Fruit fly (Drosophila melanogaster) whole organism, embryonic: Measurements from ENCODE around the gene Taf8.

Experiments
- Aef1 ChIP-seq: fragments of 200-800 bp; sonication (Bioruptor generic); IDR thresholded peaks from 3 replicates; pipeline ENCODE4 v1.3.6; 2022; ENCODE audit warnings: missing biosample characterization, missing genetic modification characterization
- CG1024 ChIP-seq: fragments of 200-800 bp; sonication (Bioruptor generic); IDR thresholded peaks from 2 replicates; pipeline ENCODE4 v1.3.6; 2022; ENCODE audit warnings: missing biosample characterization, missing genetic modification characterization
- CG12236 ChIP-seq: fragments of 200-800 bp; sonication (Bioruptor generic); optimal IDR thresholded peaks from 2 replicates; lab custom pipeline; 2016; ENCODE audit warnings: missing biosample characterization, missing genetic modification characterization
- CG12299 ChIP-seq: fragments of 200-800 bp; sonication (Bioruptor generic); optimal IDR thresholded peaks from 2 replicates; lab custom pipeline; 2018; ENCODE audit warnings: missing biosample characterization, mild to moderate bottlenecking, missing genetic modification characterization
- CG14860 ChIP-seq: fragments of 200-800 bp; sonication (Bioruptor generic); IDR thresholded peaks from 3 replicates; pipeline ENCODE4 v1.3.6; 2022; ENCODE audit warnings: missing biosample characterization, missing genetic modification characterization; ENCODE audit not compliant: partially characterized antibody
- CG15011 ChIP-seq: fragments of 200-800 bp; sonication (Bioruptor generic); optimal IDR thresholded peaks from 3 replicates; lab custom pipeline; 2018; ENCODE audit warnings: missing biosample characterization, mild to moderate bottlenecking, missing genetic modification characterization
- CG15696 ChIP-seq: fragments of 200-800 bp; sonication (Bioruptor generic); optimal IDR thresholded peaks from 2 replicates; lab custom pipeline; 2019; ENCODE audit warnings: missing biosample characterization, mild to moderate bottlenecking, missing genetic modification characterization, moderate library complexity
- CG1602 ChIP-seq: fragments of 200-800 bp; sonication (Bioruptor generic); optimal IDR thresholded peaks from 3 replicates; lab custom pipeline; 2016; ENCODE audit warnings: missing biosample characterization, missing genetic modification characterization
- CG18599 ChIP-seq: fragments of 200-800 bp; sonication (Bioruptor generic); optimal IDR thresholded peaks from 3 replicates; lab custom pipeline; 2017; ENCODE audit warnings: missing biosample characterization, missing genetic modification characterization, mild to moderate bottlenecking, moderate library complexity, missing genetic modification reagents
- CG18619 ChIP-seq: fragments of 200-800 bp; sonication (Bioruptor generic); optimal IDR thresholded peaks from 3 replicates; lab custom pipeline; 2017; ENCODE audit warnings: missing biosample characterization, mild to moderate bottlenecking, missing genetic modification characterization
- CG2202 ChIP-seq: fragments of 200-800 bp; sonication (Bioruptor generic); optimal IDR thresholded peaks from 2 replicates; lab custom pipeline; 2018; ENCODE audit warnings: missing biosample characterization, mild to moderate bottlenecking, missing genetic modification characterization
- CG31441 ChIP-seq: fragments of 200-800 bp; sonication (Bioruptor generic); IDR thresholded peaks from 2 replicates; pipeline ENCODE4 v1.3.6; 2022; ENCODE audit warnings: missing biosample characterization, missing genetic modification characterization
- CG3163 ChIP-seq: fragments of 200-800 bp; sonication (Bioruptor generic); optimal IDR thresholded peaks from 3 replicates; lab custom pipeline; 2016; ENCODE audit warnings: missing biosample characterization, missing genetic modification characterization
- CG3726 ChIP-seq: fragments of 200-800 bp; sonication (Bioruptor generic); IDR thresholded peaks from 3 replicates; pipeline ENCODE4, ENCODE4 v1.3.6; 2022; ENCODE audit warnings: missing biosample characterization, missing genetic modification characterization
- CG4820 ChIP-seq: fragments of 200-800 bp; sonication (Bioruptor generic); optimal IDR thresholded peaks from 3 replicates; lab custom pipeline; 2016; ENCODE audit warnings: missing biosample characterization, missing genetic modification characterization
- CG6272 ChIP-seq: fragments of 200-800 bp; sonication (Bioruptor generic); IDR thresholded peaks from 2 replicates; pipeline ENCODE4 v1.3.6; 2022; ENCODE audit warnings: missing biosample characterization, missing genetic modification characterization
- CG6854 ChIP-seq: fragments of 200-800 bp; sonication (Bioruptor generic); optimal IDR thresholded peaks from 3 replicates; lab custom pipeline; 2017; ENCODE audit warnings: missing biosample characterization, mild to moderate bottlenecking, missing genetic modification characterization
- CG7963 ChIP-seq: fragments of 200-800 bp; sonication (Bioruptor generic); IDR thresholded peaks from 3 replicates; pipeline ENCODE4 v1.3.6; 2022; ENCODE audit warnings: missing biosample characterization, missing genetic modification characterization; ENCODE audit not compliant: partially characterized antibody
- D ChIP-seq, 2 experiments: fragments of 200-800 bp in 1 of 2; fragments of >200 bp in 1 of 2; sonication (Bioruptor generic) in 1 of 2; optimal IDR thresholded peaks; 2 replicates in 1 of 2; 3 replicates in 1 of 2; lab custom pipeline; 2017; ENCODE audit warnings: mild to moderate bottlenecking in 1 of 2, missing biosample characterization in 1 of 2, missing genetic modification characterization in 1 of 2, missing genetic modification reagents in 1 of 2
- Dbx ChIP-seq: fragments of 200-800 bp; sonication (Bioruptor generic); IDR thresholded peaks from 3 replicates; pipeline ENCODE4 v1.3.6; 2022; ENCODE audit warnings: missing biosample characterization, missing genetic modification characterization
- E2f1 ChIP-seq: fragments of 200-800 bp; sonication (Bioruptor generic); IDR thresholded peaks from 2 replicates; pipeline ENCODE4 v1.3.6; 2022; ENCODE audit warnings: missing biosample characterization, missing genetic modification characterization
- ERR ChIP-seq: fragments of 200-800 bp; sonication (Bioruptor generic); optimal IDR thresholded peaks from 2 replicates; lab custom pipeline; 2016; ENCODE audit warnings: missing biosample characterization, missing genetic modification characterization
- H2.0 ChIP-seq: fragments of 200-800 bp; sonication (Bioruptor generic); IDR thresholded peaks from 2 replicates; pipeline ENCODE4 v1.3.6; 2022; ENCODE audit warnings: missing biosample characterization, missing genetic modification characterization
- Kr ChIP-seq: fragments of 200-800 bp; sonication (Bioruptor generic); optimal IDR thresholded peaks from 2 replicates; lab custom pipeline; 2017; ENCODE audit warnings: missing biosample characterization, mild to moderate bottlenecking, missing genetic modification characterization
- MESR4 ChIP-seq: fragments of 200-800 bp; sonication (Bioruptor generic); optimal IDR thresholded peaks from 2 replicates; lab custom pipeline; 2018; ENCODE audit warnings: missing biosample characterization, mild to moderate bottlenecking, missing genetic modification characterization, moderate library complexity
- Oaz ChIP-seq: fragments of 200-800 bp; sonication (Bioruptor generic); IDR thresholded peaks from 2 replicates; pipeline ENCODE4 v1.3.6; 2022; ENCODE audit warnings: missing biosample characterization, missing genetic modification characterization
- Ssrp ChIP-seq: fragments of 200-800 bp; sonication (Bioruptor generic); optimal IDR thresholded peaks from 2 replicates; lab custom pipeline; 2018; ENCODE audit warnings: missing biosample characterization, mild to moderate bottlenecking, missing genetic modification characterization, moderate library complexity
- ase ChIP-seq: fragments of 200-800 bp; sonication (Bioruptor generic); IDR thresholded peaks from 3 replicates; pipeline ENCODE4 v1.3.6; 2022; ENCODE audit warnings: missing biosample characterization, missing genetic modification characterization
- bcd ChIP-seq: fragments of 200-800 bp; sonication (Bioruptor generic); optimal IDR thresholded peaks from 2 replicates; lab custom pipeline; 2017; ENCODE audit warnings: missing biosample characterization, mild to moderate bottlenecking, missing genetic modification characterization
- chif ChIP-seq, 2 experiments: fragments of 200-800 bp; sonication (Bioruptor generic); optimal IDR thresholded peaks; 3 replicates each; lab custom pipeline; 2016; ENCODE audit warnings: missing biosample characterization in 2 of 2, missing genetic modification characterization in 2 of 2
- crol ChIP-seq: fragments of 200-800 bp; sonication (Bioruptor generic); IDR thresholded peaks from 2 replicates; pipeline ENCODE4 v1.3.6; 2022; ENCODE audit warnings: missing biosample characterization, missing genetic modification characterization
- da ChIP-seq: fragments of 200-800 bp; sonication (Bioruptor generic); optimal IDR thresholded peaks from 2 replicates; lab custom pipeline; 2016; ENCODE audit warnings: missing biosample characterization, missing genetic modification characterization
- disco-r ChIP-seq: fragments of 200-800 bp; sonication (Bioruptor generic); optimal IDR thresholded peaks from 2 replicates; lab custom pipeline; 2016; ENCODE audit warnings: missing biosample characterization, missing genetic modification characterization
- dpn ChIP-seq, 2 experiments: fragments of 200-800 bp; sonication (Bioruptor generic); optimal IDR thresholded peaks; 3 replicates each; lab custom pipeline; 2016; ENCODE audit warnings: missing biosample characterization in 2 of 2, missing genetic modification characterization in 2 of 2
- emc ChIP-seq: fragments of 200-800 bp; sonication (Bioruptor generic); optimal IDR thresholded peaks from 2 replicates; lab custom pipeline; 2016; ENCODE audit warnings: missing biosample characterization, missing genetic modification characterization
- gcm ChIP-seq: fragments of 200-800 bp; sonication (Bioruptor generic); optimal IDR thresholded peaks from 2 replicates; lab custom pipeline; 2019; ENCODE audit warnings: missing biosample characterization, mild to moderate bottlenecking, missing genetic modification characterization, moderate library complexity
- hkb ChIP-seq, 2 experiments: fragments of 200-800 bp in 1 of 2; fragments of >200 bp in 1 of 2; sonication (Bioruptor generic) in 1 of 2; IDR thresholded peaks in 1 of 2; optimal IDR thresholded peaks in 1 of 2; 2 replicates each; pipeline versions ENCODE4 v1.3.6 to Lab custom; 2017 to 2022; ENCODE audit warnings: missing biosample characterization in 1 of 2, missing genetic modification characterization in 1 of 2
- ind ChIP-seq: fragments of 200-800 bp; sonication (Bioruptor generic); optimal IDR thresholded peaks from 3 replicates; lab custom pipeline; 2016; ENCODE audit warnings: missing biosample characterization, missing genetic modification characterization
- klu ChIP-seq: fragments of 200-800 bp; sonication (Bioruptor generic); IDR thresholded peaks from 2 replicates; pipeline ENCODE4 v1.3.6; 2022; ENCODE audit warnings: missing biosample characterization, missing genetic modification characterization
- nerfin-2 ChIP-seq: fragments of 200-800 bp; sonication (Bioruptor generic); IDR thresholded peaks from 2 replicates; pipeline ENCODE4 v1.3.6; 2022; ENCODE audit warnings: missing biosample characterization, missing genetic modification characterization; ENCODE audit not compliant: partially characterized antibody
- pzg ChIP-seq: fragments of 200-800 bp; sonication (Bioruptor generic); optimal IDR thresholded peaks from 3 replicates; lab custom pipeline; 2018; ENCODE audit warnings: missing biosample characterization, mild to moderate bottlenecking, missing genetic modification characterization, moderate library complexity
- sc ChIP-seq, 3 experiments: fragments of >200 bp in 2 of 3; fragments of 200-800 bp in 1 of 3; sonication (Bioruptor generic) in 1 of 3; optimal IDR thresholded peaks; 2 replicates in 2 of 3; 3 replicates in 1 of 3; lab custom pipeline; 2017; ENCODE audit warnings: mild to moderate bottlenecking in 1 of 3, missing biosample characterization in 1 of 3, missing genetic modification characterization in 1 of 3, missing genetic modification reagents in 1 of 3
- sens ChIP-seq: fragments of 200-800 bp; sonication (Bioruptor generic); peaks from one replicate; lab custom pipeline; 2016; ENCODE audit warnings: missing biosample characterization, missing genetic modification characterization
- sima ChIP-seq: fragments of 200-800 bp; sonication (Bioruptor generic); optimal IDR thresholded peaks from 2 replicates; lab custom pipeline; 2016; ENCODE audit warnings: missing biosample characterization, missing genetic modification characterization
- so ChIP-seq: fragments of 200-800 bp; sonication (Bioruptor generic); IDR thresholded peaks from 3 replicates; pipeline ENCODE4 v1.3.6; 2022; ENCODE audit warnings: missing biosample characterization, missing genetic modification characterization
- tll ChIP-seq, 2 experiments: fragments of 200-800 bp in 1 of 2; fragments of >200 bp in 1 of 2; sonication (Bioruptor generic) in 1 of 2; optimal IDR thresholded peaks; 2 replicates each; lab custom pipeline; 2017 to 2019; ENCODE audit warnings: missing biosample characterization in 2 of 2, missing genetic modification characterization in 2 of 2, mild to moderate bottlenecking in 1 of 2, moderate library complexity in 1 of 2
- tx ChIP-seq: fragments of 200-800 bp; sonication (Bioruptor generic); optimal IDR thresholded peaks from 2 replicates; lab custom pipeline; 2016; ENCODE audit warnings: missing biosample characterization, missing genetic modification characterization
- vfl ChIP-seq: fragments of 200-800 bp; sonication (Bioruptor generic); optimal IDR thresholded peaks from 2 replicates; lab custom pipeline; 2016; ENCODE audit warnings: missing biosample characterization, missing genetic modification characterization
- yki ChIP-seq: fragments of >200 bp; optimal IDR thresholded peaks from 3 replicates; lab custom pipeline; 2018

The Taf8 gene

dm6 chrX:18094747-18095352, 6.9 kb upstream of the Taf8 start (continued):
- TF ChIP-seq nerfin-2 (GFP tag; lab: Robert Waterston, UW) (no peak), E2f1 (GFP tag; lab: Robert Waterston, UW) (peak; percentile 8; the same call in 1 of the 2 replicates), CG6272 (GFP tag; lab: Robert Waterston, UW) (no peak), ERR (GFP tag; lab: Kevin White, UChicago) (no peak), sima (GFP tag; lab: Kevin White, UChicago) (no peak), ind (GFP tag; lab: Kevin White, UChicago) (peak; percentile 39), yki (lab: Kevin White, UChicago) (no peak), CG14860 (GFP tag; lab: Robert Waterston, UW) (no peak), ase (GFP tag; lab: Robert Waterston, UW) (no peak), CG12299 (tag; lab: Kevin White, UChicago) (no peak), Aef1 (GFP tag; lab: Robert Waterston, UW) (peak; percentile 47; the same call in 2 of the 3 replicates), CG3726 (GFP tag; lab: Robert Waterston, UW) (no peak), vfl (GFP tag; lab: Kevin White, UChicago) (no peak), CG31441 (GFP tag; lab: Robert Waterston, UW) (0 out of 2 replicates have a peak, but pooled peaks have one; percentile 25), so (GFP tag; lab: Robert Waterston, UW) (no peak), CG18599 (GFP tag; lab: Kevin White, UChicago) (peak; percentile 72), crol (peak; percentile 58), CG4820 (GFP tag; lab: Kevin White, UChicago) (no peak), D (optimal IDR thresholded peaks at IDR 0.05; lab: Kevin White, UChicago) (no peak), D (GFP tag; optimal IDR thresholded peaks at IDR 0.05; lab: Kevin White, UChicago) (no peak), chif (GFP tag; optimal IDR thresholded peaks at IDR 0.05; lab: Kevin White, UChicago) (no peak), tll (GFP tag; optimal IDR thresholded peaks at IDR 0.05; lab: Kevin White, UChicago) (no peak), Oaz (GFP tag; lab: Robert Waterston, UW) (no peak), da (no peak), tx (no peak), CG12236 (GFP tag; lab: Kevin White, UChicago) (no peak), H2.0 (GFP tag; lab: Robert Waterston, UW) (peak; percentile 53), CG1602 (GFP tag; lab: Kevin White, UChicago) (no peak), pzg (GFP tag; lab: Kevin White, UChicago) (no peak), bcd (GFP tag; lab: Kevin White, UChicago) (peak; percentile 42), Dbx (GFP tag; lab: Robert Waterston, UW) (peak; percentile 55; the same call in 1 of the 3 replicates), CG15011 (GFP tag; lab: Kevin White, UChicago) (no peak), MESR4 (GFP tag; lab: Kevin White, UChicago) (no peak), hkb (optimal IDR thresholded peaks at IDR 0.05; lab: Kevin White, UChicago) (no peak), hkb (GFP tag; IDR thresholded peaks at IDR 0.05; lab: Robert Waterston, UW) (peak; percentile 43; the same call in 1 of the 2 replicates), CG15696 (tag; lab: Kevin White, UChicago) (no peak), klu (no peak), emc (GFP tag; lab: Kevin White, UChicago) (no peak), CG7963 (GFP tag; lab: Robert Waterston, UW) (no peak), CG6854 (GFP tag; lab: Kevin White, UChicago) (peak; percentile 0), Ssrp (tag; lab: Kevin White, UChicago) (peak; percentile 15), CG1024 (GFP tag; lab: Robert Waterston, UW) (0 out of 2 replicates have a peak, but pooled peaks have one; percentile 6), sens (GFP tag; lab: Kevin White, UChicago) (no peak), dpn (GFP tag; optimal IDR thresholded peaks at IDR 0.05; lab: Kevin White, UChicago) (peak in 1 of 2 experiments; percentile 37), CG18619 (peak; percentile 19), gcm (GFP tag; lab: Kevin White, UChicago) (no peak), disco-r (GFP tag; lab: Kevin White, UChicago) (no peak), CG2202 (tag; lab: Kevin White, UChicago) (no peak), CG3163 (GFP tag; lab: Kevin White, UChicago) (no peak), sc (optimal IDR thresholded peaks at IDR 0.05; lab: Kevin White, UChicago) (no peak), sc (GFP tag; optimal IDR thresholded peaks at IDR 0.05; lab: Kevin White, UChicago) (no peak), Kr (GFP tag; lab: Kevin White, UChicago) (no peak)
